Fruit fly (Drosophila melanogaster): Measurements from ENCODE around the gene Gad1.

DNA sequence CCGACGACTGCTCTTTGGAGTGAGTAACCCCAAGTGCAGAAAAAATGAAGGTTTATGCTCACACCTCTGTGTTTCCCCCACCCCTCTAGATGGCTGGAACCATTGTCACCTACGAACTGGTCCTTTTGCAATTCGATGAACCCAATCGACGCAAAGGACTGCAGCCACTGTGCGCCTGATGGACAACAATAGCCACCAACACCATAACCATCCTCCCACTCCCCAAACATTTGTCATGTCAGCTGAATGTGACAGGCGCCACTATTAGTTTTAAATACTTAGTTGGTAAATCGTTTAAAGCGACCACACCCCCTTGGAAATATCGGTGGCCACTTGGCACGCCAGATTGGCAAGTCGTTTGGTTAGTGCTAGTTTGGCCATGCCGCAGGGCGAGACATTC lies 60.2 kb downstream of the Gad1 start, which contains the start of the genes Gr64b and Gr64c:
- TF ChIP-seq CTCF (optimal IDR thresholded peaks at IDR 0.05) (no peak), CG8478 (optimal IDR thresholded peaks at IDR 0.05) (no peak)

Measured in S2 (cell line).